Fruit fly (Drosophila melanogaster) whole organism, pupa: Measurements from ENCODE around the gene CG14219.

ENCODE experiments used
- CG12605 ChIP-seq: fragments of 200-800 bp; sonication (Bioruptor generic); IDR thresholded peaks from 2 replicates; pipeline ENCODE4 v1.3.6; 2022; ENCODE audit warnings: missing biosample characterization, missing genetic modification characterization
- CG15710 ChIP-seq: fragments of 200-800 bp; sonication (Bioruptor generic); optimal IDR thresholded peaks from 2 replicates; lab custom pipeline; 2018; ENCODE audit warnings: missing biosample characterization, mild to moderate bottlenecking, missing genetic modification characterization, moderate library complexity
- CG4496 ChIP-seq: fragments of 200-800 bp; sonication (Bioruptor generic); IDR thresholded peaks from 3 replicates; pipeline ENCODE4 v1.3.6; 2022; ENCODE audit warnings: missing biosample characterization, missing genetic modification characterization
- CG8159 ChIP-seq: fragments of 200-800 bp; sonication (Bioruptor generic); optimal IDR thresholded peaks from 3 replicates; lab custom pipeline; 2018; ENCODE audit warnings: missing biosample characterization, mild to moderate bottlenecking, missing genetic modification characterization, moderate library complexity
- CG9948 ChIP-seq: fragments of 200-800 bp; sonication (Bioruptor generic); optimal IDR thresholded peaks from 2 replicates; lab custom pipeline; 2018; ENCODE audit warnings: missing biosample characterization, mild to moderate bottlenecking, missing genetic modification characterization, moderate library complexity
- D1 ChIP-seq: fragments of 200-800 bp; sonication (Bioruptor generic); optimal IDR thresholded peaks from 2 replicates; lab custom pipeline; 2018; ENCODE audit warnings: missing biosample characterization, mild to moderate bottlenecking, missing genetic modification characterization, moderate library complexity
- EcR ChIP-seq: fragments of 200-800 bp; sonication (Bioruptor generic); optimal IDR thresholded peaks from 3 replicates; lab custom pipeline; 2019; ENCODE audit warnings: missing biosample characterization, missing genetic modification characterization, mild to moderate bottlenecking, moderate library complexity, missing genetic modification reagents
- Snoo ChIP-seq: fragments of 200-800 bp; sonication (Bioruptor generic); optimal IDR thresholded peaks from 3 replicates; lab custom pipeline; 2017; ENCODE audit warnings: missing biosample characterization, mild to moderate bottlenecking, missing genetic modification characterization, inconsistent platforms
- fd96Ca ChIP-seq: fragments of 200-800 bp; sonication (Bioruptor generic); IDR thresholded peaks from 3 replicates; pipeline ENCODE4 v1.3.6; 2022; ENCODE audit warnings: missing biosample characterization, missing genetic modification characterization
- rn ChIP-seq: fragments of 200-800 bp; sonication (Bioruptor generic); IDR thresholded peaks from 2 replicates; pipeline ENCODE4 v1.3.6; 2022; ENCODE audit warnings: missing biosample characterization, missing genetic modification characterization

DNA sequence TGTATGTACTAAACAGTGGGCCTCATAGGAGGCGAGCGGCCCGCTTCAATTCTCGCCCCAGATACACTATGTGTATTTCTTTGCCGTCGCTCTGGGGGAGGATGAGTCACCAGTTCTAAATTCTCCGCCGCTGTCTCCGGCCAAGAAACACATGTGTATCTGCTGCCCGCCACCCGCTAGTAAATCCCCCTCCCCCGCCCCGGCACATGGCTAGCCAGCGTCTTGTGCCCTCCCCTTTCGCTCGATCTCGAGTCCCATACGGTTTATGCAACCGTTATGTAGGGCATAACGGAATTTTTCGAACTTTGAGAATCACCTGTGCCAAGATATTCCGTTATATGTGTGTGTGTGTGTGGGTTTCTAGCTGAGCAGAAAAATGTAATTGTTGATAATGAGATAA is 15.9 kb upstream of the CG14219 start:
- no peak for TF ChIP-seq D1 (tag; lab: Kevin White, UChicago)
- no peak for TF ChIP-seq Snoo (tag; lab: Kevin White, UChicago)
- no peak for TF ChIP-seq rn (GFP tag; lab: Robert Waterston, UW)
- TF ChIP-seq fd96Ca (GFP tag; lab: Robert Waterston, UW) = no peak
- TF ChIP-seq CG12605 = no peak
- no peak for TF ChIP-seq CG4496 (GFP tag; lab: Robert Waterston, UW)
- no peak for TF ChIP-seq CG8159 (tag; lab: Kevin White, UChicago)
- no peak for TF ChIP-seq CG9948
- no peak for TF ChIP-seq CG15710 (tag; lab: Kevin White, UChicago)
- no peak for TF ChIP-seq EcR (GFP tag; lab: Kevin White, UChicago)
